Fruit fly (Drosophila melanogaster) whole organism, wandering third instar larva: ENCODE data around the gene CG13917.
A peak's percentile ranks its signal among the peaks of the same experiment; 100 is the strongest.

Experiments used
- Abd-B ChIP-seq: fragments of >200 bp; optimal IDR thresholded peaks from 2 replicates; lab custom pipeline; 2017; ENCODE audit warnings: missing biosample characterization, missing genetic modification characterization
- Dfd ChIP-seq: fragments of >200 bp; optimal IDR thresholded peaks from 2 replicates; lab custom pipeline; 2017; ENCODE audit warnings: missing biosample characterization, missing genetic modification characterization
- HLH106 ChIP-seq: fragments of 200-800 bp; optimal IDR thresholded peaks from 3 replicates; lab custom pipeline; 2019; ENCODE audit warnings: missing biosample characterization, mild to moderate bottlenecking, missing genetic modification characterization, moderate library complexity
- Rel ChIP-seq, 2 experiments: fragments of 200-800 bp; sonication (Bioruptor generic) in 1 of 2; optimal IDR thresholded peaks; 2 replicates in 1 of 2; 3 replicates in 1 of 2; lab custom pipeline; 2016 to 2019; ENCODE audit warnings: mild to moderate bottlenecking in 2 of 2, missing biosample characterization in 2 of 2, missing genetic modification characterization in 2 of 2, moderate library complexity in 1 of 2
- fru ChIP-seq: fragments of 200-800 bp; sonication (Bioruptor generic); optimal IDR thresholded peaks from 3 replicates; lab custom pipeline; 2016; ENCODE audit warnings: missing biosample characterization, mild to moderate bottlenecking, missing genetic modification characterization
- h ChIP-seq: fragments of 200-800 bp; sonication (Bioruptor generic); optimal IDR thresholded peaks from 3 replicates; lab custom pipeline; 2016; ENCODE audit warnings: missing biosample characterization, mild to moderate bottlenecking, missing genetic modification characterization
- lola ChIP-seq: fragments of >200 bp; optimal IDR thresholded peaks from 2 replicates; lab custom pipeline; 2017; ENCODE audit warnings: missing biosample characterization, missing genetic modification characterization
- pan ChIP-seq: fragments of >200 bp; optimal IDR thresholded peaks from 2 replicates; lab custom pipeline; 2017
- psq ChIP-seq: fragments of 200-800 bp; sonication (Bioruptor generic); optimal IDR thresholded peaks from 3 replicates; lab custom pipeline; 2017; ENCODE audit warnings: missing biosample characterization, mild to moderate bottlenecking, missing genetic modification characterization, moderate library complexity
- rgr ChIP-seq: fragments of 200-800 bp; sonication (Bioruptor generic); optimal IDR thresholded peaks from 3 replicates; lab custom pipeline; 2016; ENCODE audit warnings: missing biosample characterization, mild to moderate bottlenecking, missing genetic modification characterization
- sage ChIP-seq: fragments of 200-800 bp; sonication (Bioruptor generic); optimal IDR thresholded peaks from 2 replicates; lab custom pipeline; 2016; ENCODE audit warnings: missing biosample characterization, mild to moderate bottlenecking, missing genetic modification characterization
- tai ChIP-seq: sonication (Bioruptor generic); optimal IDR thresholded peaks from 2 replicates; lab custom pipeline; 2016; ENCODE audit warnings: missing biosample characterization, missing genetic modification characterization
- usp ChIP-seq: fragments of >200 bp; optimal IDR thresholded peaks from 2 replicates; lab custom pipeline; 2017; ENCODE audit warnings: missing biosample characterization, missing genetic modification characterization

DNA sequence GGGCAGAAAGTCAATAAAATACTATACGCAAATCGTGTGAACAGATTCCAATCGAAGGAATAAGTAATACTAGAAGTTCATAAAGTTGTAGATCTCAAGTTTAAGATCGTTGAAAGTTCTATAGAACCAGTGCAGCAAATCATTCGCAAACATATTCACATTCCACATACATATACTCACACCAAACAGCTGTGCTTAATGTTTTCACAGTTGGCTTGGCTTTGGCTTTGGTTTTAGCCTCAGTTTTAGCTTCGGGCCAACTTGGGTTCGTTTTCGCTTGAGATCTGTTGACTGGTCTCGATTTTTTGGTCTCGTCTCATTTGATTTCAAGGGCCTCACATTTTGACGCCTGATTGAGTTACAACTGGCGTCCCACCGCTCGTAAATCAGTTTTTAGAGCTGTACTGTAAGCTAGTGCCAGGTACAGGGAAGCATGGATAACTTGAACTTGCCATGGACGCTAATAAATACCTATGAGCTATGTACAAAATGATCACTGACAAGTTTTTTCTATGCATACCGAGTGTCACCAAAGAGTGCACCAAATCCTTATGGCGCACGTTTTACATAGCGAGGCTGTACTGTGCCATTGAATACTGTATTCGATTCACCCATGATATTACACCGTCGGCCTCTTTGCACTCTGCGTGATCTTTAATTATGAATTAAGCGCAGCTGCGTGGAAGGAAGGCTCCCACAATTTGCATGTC lies 10.8 kb downstream of the CG13917 start:
- TF ChIP-seq h (GFP tag; lab: Kevin White, UChicago) (peak; percentile 75), usp (GFP tag; lab: Kevin White, UChicago) (no peak), Abd-B (GFP tag; lab: Kevin White, UChicago) (no peak), Dfd (no peak), tai (GFP tag; lab: Kevin White, UChicago) (no peak), sage (GFP tag; lab: Kevin White, UChicago) (no peak), lola (GFP tag; lab: Kevin White, UChicago) (no peak), pan (no peak), rgr (GFP tag; lab: Kevin White, UChicago) (peak; percentile 69), Rel (GFP tag; optimal IDR thresholded peaks at IDR 0.05; lab: Kevin White, UChicago) (no peak), Rel (tag; optimal IDR thresholded peaks at IDR 0.05; lab: Kevin White, UChicago) (no peak), HLH106 (tag; lab: Kevin White, UChicago) (peak; percentile 69), fru (GFP tag; lab: Kevin White, UChicago) (peak; percentile 67), psq (peak; percentile 43)
